Worm (Caenorhabditis elegans) whole organism, early embryonic: ENCODE data around the gene ZC116.1.

Experiments
- ama-1 ChIP-seq: fragments of 150-350 bp; optimal IDR thresholded peaks from 2 replicates; lab custom pipeline; 2014
- ceh-13 ChIP-seq: fragments of 200-800 bp; sonication (Bioruptor generic); optimal IDR thresholded peaks from 2 replicates; lab custom pipeline; 2018; ENCODE audit warnings: mild to moderate bottlenecking, missing genetic modification characterization, missing compliant biosample characterization
- tbx-11 ChIP-seq: fragments of 200-800 bp; sonication (Bioruptor generic); IDR thresholded peaks from 2 replicates; pipeline ENCODE4 v1.3.6; 2022; ENCODE audit warnings: missing genetic modification characterization, missing compliant biosample characterization
- tra-4 ChIP-seq: sonication (generic microtip); optimal IDR thresholded peaks from 2 replicates; lab custom pipeline; 2017; ENCODE audit warnings: missing genetic modification characterization, missing compliant biosample characterization

ce11 chrV:12588030-12588429, 21.6 kb upstream of the ZC116.1 start, which contains the start of gene C14C10.1:
- TF ChIP-seq ama-1 (lab: Kevin White, UChicago) (no peak), tbx-11 (GFP tag; lab: Robert Waterston, UW) (no peak), ceh-13 (GFP tag; lab: Kevin White, UChicago) (no peak), tra-4 (tag; lab: Kevin White, UChicago) (no peak)
